Fruit fly (Drosophila melanogaster) whole organism, embryonic: ENCODE measurements around the gene Edg78E.

Experiments
- CG10267 ChIP-seq: fragments of 200-800 bp; sonication (Bioruptor generic); optimal IDR thresholded peaks from 2 replicates; lab custom pipeline; 2018; ENCODE audit warnings: missing biosample characterization, mild to moderate bottlenecking, missing genetic modification characterization, moderate library complexity
- CG11398 ChIP-seq: fragments of 200-800 bp; sonication (Bioruptor generic); optimal IDR thresholded peaks from 2 replicates; lab custom pipeline; 2016; ENCODE audit warnings: missing biosample characterization, missing genetic modification characterization
- CG11560 ChIP-seq: fragments of 200-800 bp; sonication (Bioruptor generic); IDR thresholded peaks from 3 replicates; pipeline ENCODE4 v1.3.6; 2022; ENCODE audit warnings: missing biosample characterization, missing genetic modification characterization
- CG12769 ChIP-seq: fragments of 200-800 bp; sonication (Bioruptor generic); optimal IDR thresholded peaks from 2 replicates; lab custom pipeline; 2019; ENCODE audit warnings: missing biosample characterization, mild to moderate bottlenecking, missing genetic modification characterization, moderate library complexity
- CG15073 ChIP-seq: fragments of 200-800 bp; sonication (Bioruptor generic); optimal IDR thresholded peaks from 2 replicates; lab custom pipeline; 2016; ENCODE audit warnings: missing biosample characterization, missing genetic modification characterization
- CG1603 ChIP-seq: fragments of 200-800 bp; sonication (Bioruptor generic); optimal IDR thresholded peaks from 2 replicates; lab custom pipeline; 2019; ENCODE audit warnings: missing biosample characterization, mild to moderate bottlenecking, missing genetic modification characterization, moderate library complexity
- CG16813 ChIP-seq: fragments of 200-800 bp; sonication (Bioruptor generic); IDR thresholded peaks from 3 replicates; pipeline ENCODE4 v1.3.6; 2022; ENCODE audit warnings: missing biosample characterization, missing genetic modification characterization; ENCODE audit not compliant: partially characterized antibody
- CG16815 ChIP-seq: fragments of 200-800 bp; sonication (Bioruptor generic); optimal IDR thresholded peaks from 3 replicates; lab custom pipeline; 2017; ENCODE audit warnings: missing biosample characterization, mild to moderate bottlenecking, missing genetic modification characterization
- CG17802 ChIP-seq: fragments of 200-800 bp; sonication (Bioruptor generic); optimal IDR thresholded peaks from 2 replicates; lab custom pipeline; 2018; ENCODE audit warnings: missing biosample characterization, mild to moderate bottlenecking, missing genetic modification characterization, moderate library complexity
- CG17829 ChIP-seq: fragments of 200-800 bp; optimal IDR thresholded peaks from 2 replicates; lab custom pipeline; 2019; ENCODE audit warnings: missing biosample characterization, mild to moderate bottlenecking, missing genetic modification characterization, moderate library complexity
- CG2120 ChIP-seq: fragments of 200-800 bp; sonication (Bioruptor generic); optimal IDR thresholded peaks from 3 replicates; lab custom pipeline; 2016; ENCODE audit warnings: missing biosample characterization, missing genetic modification characterization
- CG5953 ChIP-seq: fragments of 200-800 bp; sonication (Bioruptor generic); IDR thresholded peaks from 2 replicates; pipeline ENCODE4 v1.3.6; 2022; ENCODE audit warnings: missing biosample characterization, missing genetic modification characterization
- CG7839 ChIP-seq: fragments of 200-800 bp; sonication (Bioruptor generic); optimal IDR thresholded peaks from 3 replicates; lab custom pipeline; 2018; ENCODE audit warnings: missing biosample characterization, mild to moderate bottlenecking, missing genetic modification characterization, moderate library complexity
- CTCF ChIP-seq: fragments of 200-800 bp; sonication (Bioruptor generic); optimal IDR thresholded peaks from 2 replicates; lab custom pipeline; 2017; ENCODE audit warnings: missing biosample characterization, mild to moderate bottlenecking, missing genetic modification characterization, moderate library complexity
- D ChIP-seq, 2 experiments: fragments of 200-800 bp in 1 of 2; fragments of >200 bp in 1 of 2; sonication (Bioruptor generic) in 1 of 2; optimal IDR thresholded peaks; 2 replicates in 1 of 2; 3 replicates in 1 of 2; lab custom pipeline; 2017; ENCODE audit warnings: mild to moderate bottlenecking in 1 of 2, missing biosample characterization in 1 of 2, missing genetic modification characterization in 1 of 2, missing genetic modification reagents in 1 of 2
- Dad ChIP-seq: fragments of 200-800 bp; sonication (Bioruptor generic); optimal IDR thresholded peaks from 3 replicates; lab custom pipeline; 2016; ENCODE audit warnings: missing biosample characterization, missing genetic modification characterization
- Dip2 ChIP-seq: fragments of 200-800 bp; sonication (Bioruptor generic); IDR thresholded peaks from 2 replicates; pipeline ENCODE4 v1.3.6; 2022; ENCODE audit warnings: missing biosample characterization, missing genetic modification characterization
- Dref ChIP-seq: fragments of 200-800 bp; sonication (Bioruptor generic); IDR thresholded peaks from 2 replicates; pipeline ENCODE4 v1.3.6; 2022; ENCODE audit warnings: missing biosample characterization, missing genetic modification characterization
- Elba2 ChIP-seq: fragments of 200-800 bp; sonication (Bioruptor generic); optimal IDR thresholded peaks from 3 replicates; lab custom pipeline; 2016; ENCODE audit warnings: missing biosample characterization, missing genetic modification characterization
- H2.0 ChIP-seq: fragments of 200-800 bp; sonication (Bioruptor generic); IDR thresholded peaks from 2 replicates; pipeline ENCODE4 v1.3.6; 2022; ENCODE audit warnings: missing biosample characterization, missing genetic modification characterization
- Lim3 ChIP-seq: fragments of 200-800 bp; sonication (Bioruptor generic); IDR thresholded peaks from 2 replicates; pipeline ENCODE4 v1.3.6; 2022; ENCODE audit warnings: missing biosample characterization, missing genetic modification characterization
- Optix ChIP-seq: fragments of 200-800 bp; sonication (Bioruptor generic); IDR thresholded peaks from 3 replicates; pipeline ENCODE4 v1.3.6; 2022; ENCODE audit warnings: missing biosample characterization, missing genetic modification characterization
- Sin3A ChIP-seq: fragments of >200 bp; optimal IDR thresholded peaks from 2 replicates; lab custom pipeline; 2018
- Trl ChIP-seq, 3 experiments: fragments of >200 bp in 2 of 3; fragments of 200-800 bp in 1 of 3; sonication (Bioruptor generic) in 1 of 3; optimal IDR thresholded peaks; 2 replicates in 1 of 3; 3 replicates in 2 of 3; lab custom pipeline; 2016 to 2017; ENCODE audit warnings: missing biosample characterization in 1 of 3, missing genetic modification characterization in 1 of 3
- YL-1 ChIP-seq: fragments of 200-800 bp; sonication (Bioruptor generic); optimal IDR thresholded peaks from 3 replicates; lab custom pipeline; 2017; ENCODE audit warnings: missing biosample characterization, mild to moderate bottlenecking, missing genetic modification characterization
- chif ChIP-seq, 2 experiments: fragments of 200-800 bp; sonication (Bioruptor generic); optimal IDR thresholded peaks; 3 replicates each; lab custom pipeline; 2016; ENCODE audit warnings: missing biosample characterization in 2 of 2, missing genetic modification characterization in 2 of 2
- crp ChIP-seq, 2 experiments: fragments of 200-800 bp; sonication (Bioruptor generic); optimal IDR thresholded peaks; 2 replicates in 1 of 2; 3 replicates in 1 of 2; lab custom pipeline; 2017; ENCODE audit warnings: missing biosample characterization in 2 of 2, missing genetic modification characterization in 2 of 2, mild to moderate bottlenecking in 1 of 2, moderate library complexity in 1 of 2
- dimm ChIP-seq: fragments of 200-800 bp; sonication (Bioruptor generic); IDR thresholded peaks from 2 replicates; pipeline ENCODE4 v1.3.6; 2022; ENCODE audit warnings: missing biosample characterization, missing genetic modification characterization
- eve ChIP-seq, 2 experiments: fragments of >200 bp; optimal IDR thresholded peaks; 2 replicates each; lab custom pipeline; 2017; ENCODE audit warnings: missing biosample characterization in 2 of 2, missing genetic modification characterization in 2 of 2
- ftz-f1 ChIP-seq: fragments of 200-800 bp; sonication (Bioruptor generic); optimal IDR thresholded peaks from 2 replicates; lab custom pipeline; 2016; ENCODE audit warnings: missing biosample characterization, missing genetic modification characterization
- hbn ChIP-seq: fragments of 200-800 bp; sonication (Bioruptor generic); IDR thresholded peaks from 2 replicates; pipeline ENCODE4 v1.3.6; 2022; ENCODE audit warnings: missing biosample characterization, missing genetic modification characterization; ENCODE audit not compliant: partially characterized antibody
- hkb ChIP-seq, 2 experiments: fragments of 200-800 bp in 1 of 2; fragments of >200 bp in 1 of 2; sonication (Bioruptor generic) in 1 of 2; IDR thresholded peaks in 1 of 2; optimal IDR thresholded peaks in 1 of 2; 2 replicates each; pipeline versions ENCODE4 v1.3.6 to Lab custom; 2017 to 2022; ENCODE audit warnings: missing biosample characterization in 1 of 2, missing genetic modification characterization in 1 of 2
- jing ChIP-seq: fragments of 200-800 bp; sonication (Bioruptor generic); optimal IDR thresholded peaks from 2 replicates; lab custom pipeline; 2018; ENCODE audit warnings: missing biosample characterization, mild to moderate bottlenecking, missing genetic modification characterization
- lilli ChIP-seq: fragments of 200-800 bp; sonication (Bioruptor generic); optimal IDR thresholded peaks from 3 replicates; lab custom pipeline; 2016; ENCODE audit warnings: missing biosample characterization, missing genetic modification characterization
- nmo ChIP-seq: fragments of 200-800 bp; sonication (Bioruptor generic); optimal IDR thresholded peaks from 2 replicates; lab custom pipeline; 2018; ENCODE audit warnings: missing biosample characterization, mild to moderate bottlenecking, missing genetic modification characterization, moderate library complexity
- onecut ChIP-seq: fragments of 200-800 bp; sonication (Bioruptor generic); IDR thresholded peaks from 2 replicates; pipeline ENCODE4 v1.3.6; 2022; ENCODE audit warnings: missing biosample characterization, missing genetic modification characterization
- pb ChIP-seq: fragments of 200-800 bp; sonication (Bioruptor generic); optimal IDR thresholded peaks from 3 replicates; lab custom pipeline; 2016; ENCODE audit warnings: missing biosample characterization, missing genetic modification characterization
- row ChIP-seq: fragments of 200-800 bp; sonication (Bioruptor generic); IDR thresholded peaks from 3 replicates; pipeline ENCODE4 v1.3.6; 2022; ENCODE audit warnings: missing biosample characterization, missing genetic modification characterization
- schlank ChIP-seq: fragments of 200-800 bp; sonication (Bioruptor generic); optimal IDR thresholded peaks from 2 replicates; lab custom pipeline; 2018; ENCODE audit warnings: missing biosample characterization, mild to moderate bottlenecking, missing genetic modification characterization
- sim ChIP-seq: fragments of 200-800 bp; sonication (Bioruptor generic); IDR thresholded peaks from 2 replicates; pipeline ENCODE4 v1.3.6; 2022; ENCODE audit warnings: missing biosample characterization, missing genetic modification characterization
- sima ChIP-seq: fragments of 200-800 bp; sonication (Bioruptor generic); optimal IDR thresholded peaks from 2 replicates; lab custom pipeline; 2016; ENCODE audit warnings: missing biosample characterization, missing genetic modification characterization
- sug ChIP-seq: fragments of 200-800 bp; optimal IDR thresholded peaks from 2 replicates; lab custom pipeline; 2019; ENCODE audit warnings: missing biosample characterization, mild to moderate bottlenecking, missing genetic modification characterization, moderate library complexity
- tll ChIP-seq, 2 experiments: fragments of 200-800 bp in 1 of 2; fragments of >200 bp in 1 of 2; sonication (Bioruptor generic) in 1 of 2; optimal IDR thresholded peaks; 2 replicates each; lab custom pipeline; 2017 to 2019; ENCODE audit warnings: missing biosample characterization in 2 of 2, missing genetic modification characterization in 2 of 2, mild to moderate bottlenecking in 1 of 2, moderate library complexity in 1 of 2
- twi ChIP-seq: fragments of 200-800 bp; optimal IDR thresholded peaks from 2 replicates; lab custom pipeline; 2019; ENCODE audit warnings: missing biosample characterization, mild to moderate bottlenecking, missing genetic modification characterization, moderate library complexity
- unpg ChIP-seq: fragments of 200-800 bp; sonication (Bioruptor generic); optimal IDR thresholded peaks from 3 replicates; lab custom pipeline; 2018; ENCODE audit warnings: missing biosample characterization, mild to moderate bottlenecking, missing genetic modification characterization, moderate library complexity
- vfl ChIP-seq: fragments of 200-800 bp; sonication (Bioruptor generic); optimal IDR thresholded peaks from 2 replicates; lab custom pipeline; 2016; ENCODE audit warnings: missing biosample characterization, missing genetic modification characterization
- wdn ChIP-seq: fragments of 200-800 bp; sonication (Bioruptor generic); IDR thresholded peaks from 2 replicates; pipeline ENCODE4 v1.3.6; 2022; ENCODE audit warnings: missing biosample characterization, missing genetic modification characterization
- zf30C ChIP-seq: fragments of 200-800 bp; sonication (Bioruptor generic); optimal IDR thresholded peaks from 3 replicates; lab custom pipeline; 2018; ENCODE audit warnings: missing biosample characterization, mild to moderate bottlenecking, missing genetic modification characterization

Edg78E gene

DNA sequence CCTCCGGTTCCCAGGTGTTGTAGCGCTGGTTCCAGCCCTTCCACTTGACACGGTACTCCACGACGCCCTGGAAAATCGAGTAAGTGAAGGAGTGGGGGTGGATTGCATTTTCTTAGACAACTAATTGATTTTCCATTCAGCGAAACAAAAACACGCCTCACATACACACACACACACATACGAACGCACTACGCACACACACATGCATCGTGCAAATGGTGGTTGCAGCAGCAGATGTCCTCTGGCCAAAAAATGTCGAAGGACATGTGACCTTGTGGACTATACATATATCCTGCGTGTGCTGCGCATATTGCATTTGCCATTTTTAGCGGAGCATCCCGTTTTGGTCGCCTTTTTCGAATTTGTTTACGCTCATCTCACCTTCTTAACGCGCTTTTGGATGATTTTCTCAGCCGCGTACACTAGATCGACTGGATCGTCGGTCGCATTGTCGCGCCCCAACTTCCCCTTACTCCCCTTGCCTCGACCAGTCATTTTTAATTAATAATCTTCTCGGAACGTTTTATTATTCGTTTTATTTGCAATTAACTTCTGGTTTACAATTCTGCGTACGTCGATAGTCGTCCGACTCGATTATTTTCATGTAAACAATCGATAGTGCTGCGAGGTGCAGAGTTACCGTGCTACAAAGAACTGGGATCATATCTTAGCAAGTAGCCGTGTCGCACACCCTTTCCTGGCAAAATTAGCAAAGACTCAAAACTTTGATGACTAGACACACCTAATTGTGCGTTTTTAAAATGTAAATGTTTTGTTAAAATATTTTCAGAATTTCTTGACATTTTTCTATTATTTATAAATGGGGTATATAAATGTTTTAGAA is 20.0 kb upstream of the Edg78E start, which contains the start of gene Pc (continued):
- TF ChIP-seq dimm (GFP tag; lab: Robert Waterston, UW) (no peak), CG16815 (GFP tag; lab: Kevin White, UChicago) (no peak), H2.0 (GFP tag; lab: Robert Waterston, UW) (no peak), pb (GFP tag; lab: Kevin White, UChicago) (no peak), Trl (optimal IDR thresholded peaks at IDR 0.05; lab: Kevin White, UChicago) (no peak), Trl (GFP tag; optimal IDR thresholded peaks at IDR 0.05; lab: Kevin White, UChicago) (peak; percentile 13), Dip2 (GFP tag; lab: Robert Waterston, UW) (no peak), sima (GFP tag; lab: Kevin White, UChicago) (peak; percentile 34), YL-1 (GFP tag; lab: Kevin White, UChicago) (peak; percentile 67), onecut (GFP tag; lab: Robert Waterston, UW) (peak; percentile 18; the same call in 1 of the 2 replicates), schlank (no peak), Sin3A (peak; percentile 65), hkb (optimal IDR thresholded peaks at IDR 0.05; lab: Kevin White, UChicago) (no peak), hkb (GFP tag; IDR thresholded peaks at IDR 0.05; lab: Robert Waterston, UW) (no peak), CG12769 (tag; lab: Kevin White, UChicago) (peak; percentile 35), CG5953 (no peak), CG16813 (peak; percentile 88), ftz-f1 (GFP tag; lab: Kevin White, UChicago) (peak; percentile 25), twi (peak; percentile 61), chif (GFP tag; optimal IDR thresholded peaks at IDR 0.05; lab: Kevin White, UChicago) (peak in 1 of 2 experiments; percentile 37), wdn (GFP tag; lab: Robert Waterston, UW) (peak; percentile 26; the same call in 1 of the 2 replicates), vfl (no peak), hbn (peak; percentile 65), Elba2 (GFP tag; lab: Kevin White, UChicago) (no peak), sug (peak; percentile 49), crp (GFP tag; optimal IDR thresholded peaks at IDR 0.05; lab: Kevin White, UChicago) (no peak), sim (GFP tag; lab: Robert Waterston, UW) (no peak), CG17829 (peak; percentile 48), unpg (GFP tag; lab: Kevin White, UChicago) (no peak), lilli (peak; percentile 3), CG7839 (tag; lab: Kevin White, UChicago) (peak; percentile 9), nmo (GFP tag; lab: Kevin White, UChicago) (peak; percentile 67), CG17802 (peak; percentile 8), CTCF (GFP tag; lab: Kevin White, UChicago) (peak; percentile 72), CG11398 (GFP tag; lab: Kevin White, UChicago) (no peak), CG11560 (tag; lab: Robert Waterston, UW) (peak; percentile 84; the same call in 2 of the 3 replicates), Optix (GFP tag; lab: Robert Waterston, UW) (no peak), CG1603 (tag; lab: Kevin White, UChicago) (peak; percentile 100), CG15073 (GFP tag; lab: Kevin White, UChicago) (no peak), Lim3 (GFP tag; lab: Robert Waterston, UW) (no peak), tll (GFP tag; optimal IDR thresholded peaks at IDR 0.05; lab: Kevin White, UChicago) (peak in 1 of 2 experiments; percentile 46), Dref (GFP tag; lab: Robert Waterston, UW) (peak; percentile 97), zf30C (GFP tag; lab: Kevin White, UChicago) (peak; percentile 4), row (GFP tag; lab: Robert Waterston, UW) (peak; percentile 18; the same call in 1 of the 3 replicates), jing (no peak), CG2120 (peak; percentile 39), CG10267 (tag; lab: Kevin White, UChicago) (peak; percentile 61), eve (GFP tag; optimal IDR thresholded peaks at IDR 0.05; lab: Kevin White, UChicago) (no peak), Dad (GFP tag; lab: Kevin White, UChicago) (peak; percentile 1), D (optimal IDR thresholded peaks at IDR 0.05; lab: Kevin White, UChicago) (peak; percentile 43), D (GFP tag; optimal IDR thresholded peaks at IDR 0.05; lab: Kevin White, UChicago) (no peak)
